Worm (Caenorhabditis elegans): ENCODE measurements around the gene eif-3.F.

DNA sequence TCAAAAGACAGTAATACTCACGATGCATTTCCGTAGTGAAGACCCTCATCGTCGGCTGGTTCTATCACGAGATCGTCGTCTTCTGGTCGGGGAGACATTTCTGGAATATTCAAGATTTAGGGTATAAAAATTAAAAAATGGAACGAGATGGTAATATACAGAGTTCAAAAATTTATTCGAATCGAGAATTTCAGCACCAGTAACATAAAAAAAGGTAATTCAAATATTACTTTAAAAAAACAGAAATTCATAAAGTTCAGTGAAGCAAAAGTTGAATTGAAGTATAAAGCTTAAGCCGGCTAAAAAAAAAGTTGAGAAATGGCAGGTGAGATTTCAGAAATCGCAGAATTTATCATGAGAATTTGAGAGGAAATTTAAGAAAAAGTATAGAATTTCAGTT is 21.2 kb upstream of the eif-3.F start, which contains the start of gene cam-1:
- TF ChIP-seq ama-1 (optimal IDR thresholded peaks at IDR 0.05) (no peak), aly-1 (tag; optimal IDR thresholded peaks at IDR 0.05) (no peak), pes-1 (GFP tag; IDR thresholded peaks at IDR 0.05) (no peak), tbx-37 (GFP tag; conservative IDR thresholded peaks at IDR 0.05) (no peak), hmbx-1 (tag; optimal IDR thresholded peaks at IDR 0.05) (no peak), B0310.2 (tag; optimal IDR thresholded peaks at IDR 0.05) (no peak), sea-1 (GFP tag; conservative IDR thresholded peaks at IDR 0.05) (no peak)
